Fruit fly (Drosophila melanogaster) whole organism, embryonic: ENCODE measurements around the gene CCAP.

Source experiments
- Aef1 ChIP-seq: fragments of 200-800 bp; sonication (Bioruptor generic); IDR thresholded peaks from 3 replicates; pipeline ENCODE4 v1.3.6; 2022; ENCODE audit warnings: missing biosample characterization, missing genetic modification characterization
- BtbVII ChIP-seq: fragments of 200-800 bp; sonication (Bioruptor generic); optimal IDR thresholded peaks from 3 replicates; lab custom pipeline; 2017; ENCODE audit warnings: missing biosample characterization, mild to moderate bottlenecking, missing genetic modification characterization
- CG10209 ChIP-seq: fragments of 200-800 bp; sonication (Bioruptor generic); optimal IDR thresholded peaks from 3 replicates; lab custom pipeline; 2017; ENCODE audit warnings: missing biosample characterization, mild to moderate bottlenecking, missing genetic modification characterization, missing genetic modification reagents
- CG10959 ChIP-seq: fragments of 200-800 bp; sonication (Bioruptor generic); IDR thresholded peaks from 2 replicates; pipeline ENCODE4 v1.3.6; 2022; ENCODE audit warnings: missing biosample characterization, missing genetic modification characterization
- CG13775 ChIP-seq: fragments of 200-800 bp; sonication (Bioruptor generic); optimal IDR thresholded peaks from 3 replicates; lab custom pipeline; 2017; ENCODE audit warnings: missing biosample characterization, mild to moderate bottlenecking, missing genetic modification characterization
- CG14667 ChIP-seq: fragments of 200-800 bp; sonication (Bioruptor generic); IDR thresholded peaks from 2 replicates; pipeline ENCODE4 v1.3.6; 2022; ENCODE audit warnings: missing biosample characterization, missing genetic modification characterization
- CG1529 ChIP-seq: fragments of 200-800 bp; sonication (Bioruptor generic); optimal IDR thresholded peaks from 3 replicates; lab custom pipeline; 2018; ENCODE audit warnings: missing biosample characterization, missing genetic modification characterization
- CG16779 ChIP-seq: fragments of 200-800 bp; sonication (Bioruptor generic); IDR thresholded peaks from 2 replicates; pipeline ENCODE4 v1.3.6; 2022; ENCODE audit warnings: missing biosample characterization, missing genetic modification characterization
- CG16863 ChIP-seq: fragments of 200-800 bp; sonication (Bioruptor generic); optimal IDR thresholded peaks from 3 replicates; lab custom pipeline; 2016; ENCODE audit warnings: missing biosample characterization, missing genetic modification characterization
- CG17328 ChIP-seq: fragments of 200-800 bp; sonication (Bioruptor generic); IDR thresholded peaks from 2 replicates; pipeline ENCODE4 v1.3.6; 2022; ENCODE audit warnings: missing biosample characterization, missing genetic modification characterization
- CG17385 ChIP-seq: fragments of 200-800 bp; sonication (Bioruptor generic); optimal IDR thresholded peaks from 3 replicates; lab custom pipeline; 2018; ENCODE audit warnings: missing biosample characterization, mild to moderate bottlenecking, missing genetic modification characterization
- CG17912 ChIP-seq: fragments of 200-800 bp; sonication (Bioruptor generic); optimal IDR thresholded peaks from 2 replicates; lab custom pipeline; 2018; ENCODE audit warnings: missing biosample characterization, mild to moderate bottlenecking, missing genetic modification characterization
- CG2120 ChIP-seq: fragments of 200-800 bp; sonication (Bioruptor generic); optimal IDR thresholded peaks from 3 replicates; lab custom pipeline; 2016; ENCODE audit warnings: missing biosample characterization, missing genetic modification characterization
- CG31224 ChIP-seq: fragments of 200-800 bp; sonication (Bioruptor generic); IDR thresholded peaks from 2 replicates; pipeline ENCODE4 v1.3.6; 2022; ENCODE audit warnings: missing biosample characterization, missing genetic modification characterization
- CG3838 ChIP-seq: fragments of 200-800 bp; sonication (Bioruptor generic); optimal IDR thresholded peaks from 3 replicates; lab custom pipeline; 2016; ENCODE audit warnings: missing biosample characterization, missing genetic modification characterization
- CG5245 ChIP-seq: fragments of 200-800 bp; sonication (Bioruptor generic); optimal IDR thresholded peaks from 3 replicates; lab custom pipeline; 2016; ENCODE audit warnings: missing biosample characterization, missing genetic modification characterization
- CG6854 ChIP-seq: fragments of 200-800 bp; sonication (Bioruptor generic); optimal IDR thresholded peaks from 3 replicates; lab custom pipeline; 2017; ENCODE audit warnings: missing biosample characterization, mild to moderate bottlenecking, missing genetic modification characterization
- CG8290 ChIP-seq, 3 experiments: fragments of 200-800 bp; sonication (Bioruptor generic); optimal IDR thresholded peaks; 2 replicates each; lab custom pipeline; 2016 to 2019; ENCODE audit warnings: missing biosample characterization in 3 of 3, missing genetic modification characterization in 3 of 3, mild to moderate bottlenecking in 2 of 3, moderate library complexity in 1 of 3
- CG8359 ChIP-seq: fragments of 200-800 bp; sonication (Bioruptor generic); optimal IDR thresholded peaks from 2 replicates; lab custom pipeline; 2017; ENCODE audit warnings: missing biosample characterization, mild to moderate bottlenecking, missing genetic modification characterization, borderline replicate concordance
- CG9797 ChIP-seq: fragments of 200-800 bp; sonication (Bioruptor generic); optimal IDR thresholded peaks from 3 replicates; lab custom pipeline; 2018; ENCODE audit warnings: missing biosample characterization, mild to moderate bottlenecking, missing genetic modification characterization
- CG9817 ChIP-seq: fragments of 200-800 bp; sonication (Bioruptor generic); optimal IDR thresholded peaks from 2 replicates; lab custom pipeline; 2018; ENCODE audit warnings: missing biosample characterization, mild to moderate bottlenecking, missing genetic modification characterization, moderate library complexity
- CoRest ChIP-seq: fragments of 200-800 bp; sonication (Bioruptor generic); optimal IDR thresholded peaks from 3 replicates; lab custom pipeline; 2018; ENCODE audit warnings: missing biosample characterization, mild to moderate bottlenecking, missing genetic modification characterization, moderate library complexity
- Dek ChIP-seq: fragments of 200-800 bp; sonication (Bioruptor generic); optimal IDR thresholded peaks from 3 replicates; lab custom pipeline; 2019; ENCODE audit warnings: missing biosample characterization, mild to moderate bottlenecking, missing genetic modification characterization, moderate library complexity
- Dip3 ChIP-seq: fragments of 200-800 bp; sonication (Bioruptor generic); optimal IDR thresholded peaks from 3 replicates; lab custom pipeline; 2016; ENCODE audit warnings: missing biosample characterization, missing genetic modification characterization
- HLH54F ChIP-seq: fragments of 200-800 bp; sonication (Bioruptor generic); optimal IDR thresholded peaks from 3 replicates; lab custom pipeline; 2016; ENCODE audit warnings: missing biosample characterization, missing genetic modification characterization
- Hmr ChIP-seq: fragments of 200-800 bp; sonication (Bioruptor generic); optimal IDR thresholded peaks from 3 replicates; lab custom pipeline; 2017; ENCODE audit warnings: mild to moderate bottlenecking, missing biosample characterization, missing genetic modification reagents, missing genetic modification characterization
- Hr51 ChIP-seq, 2 experiments: fragments of 200-800 bp; sonication (Bioruptor generic); optimal IDR thresholded peaks; 2 replicates in 1 of 2; 3 replicates in 1 of 2; lab custom pipeline; 2016 to 2018; ENCODE audit warnings: missing biosample characterization in 2 of 2, missing genetic modification characterization in 2 of 2, mild to moderate bottlenecking in 1 of 2, moderate library complexity in 1 of 2
- Lpt ChIP-seq: fragments of >200 bp; optimal IDR thresholded peaks from 2 replicates; lab custom pipeline; 2018; ENCODE audit warnings: missing biosample characterization, missing genetic modification characterization
- Rx ChIP-seq: fragments of 200-800 bp; sonication (Bioruptor generic); IDR thresholded peaks from 2 replicates; pipeline ENCODE4 v1.3.6; 2022; ENCODE audit warnings: missing biosample characterization, missing genetic modification characterization
- Vsx1 ChIP-seq: fragments of 200-800 bp; sonication (Bioruptor generic); optimal IDR thresholded peaks from 2 replicates; lab custom pipeline; 2017; ENCODE audit warnings: missing biosample characterization, mild to moderate bottlenecking, missing genetic modification characterization, missing genetic modification reagents
- ase ChIP-seq: fragments of 200-800 bp; sonication (Bioruptor generic); IDR thresholded peaks from 3 replicates; pipeline ENCODE4 v1.3.6; 2022; ENCODE audit warnings: missing biosample characterization, missing genetic modification characterization
- cato ChIP-seq: fragments of 200-800 bp; sonication (Bioruptor generic); optimal IDR thresholded peaks from 2 replicates; lab custom pipeline; 2016; ENCODE audit warnings: missing biosample characterization, missing genetic modification characterization, borderline replicate concordance
- en ChIP-seq: fragments of 200-800 bp; sonication (Bioruptor generic); optimal IDR thresholded peaks from 2 replicates; lab custom pipeline; 2016; ENCODE audit warnings: missing biosample characterization, missing genetic modification characterization
- eve ChIP-seq, 2 experiments: fragments of >200 bp; optimal IDR thresholded peaks; 2 replicates each; lab custom pipeline; 2017; ENCODE audit warnings: missing biosample characterization in 2 of 2, missing genetic modification characterization in 2 of 2
- exex ChIP-seq: fragments of 200-800 bp; sonication (Bioruptor generic); optimal IDR thresholded peaks from 4 replicates; lab custom pipeline; 2018; ENCODE audit warnings: missing biosample characterization, mild to moderate bottlenecking, missing genetic modification characterization, moderate library complexity
- gsb-n ChIP-seq: fragments of 200-800 bp; sonication (Bioruptor generic); optimal IDR thresholded peaks from 3 replicates; lab custom pipeline; 2018; ENCODE audit warnings: missing biosample characterization, mild to moderate bottlenecking, missing genetic modification characterization
- hb ChIP-seq: fragments of 200-800 bp; sonication (Bioruptor generic); IDR thresholded peaks from 3 replicates; pipeline ENCODE4 v1.3.6; 2022; ENCODE audit warnings: missing biosample characterization, missing genetic modification characterization; ENCODE audit not compliant: partially characterized antibody
- her ChIP-seq: fragments of 200-800 bp; sonication (Bioruptor generic); optimal IDR thresholded peaks from 2 replicates; lab custom pipeline; 2016; ENCODE audit warnings: missing biosample characterization, missing genetic modification characterization
- mam ChIP-seq: fragments of 200-800 bp; sonication (Bioruptor generic); optimal IDR thresholded peaks from 3 replicates; lab custom pipeline; 2016; ENCODE audit warnings: missing biosample characterization, missing genetic modification characterization
- org-1 ChIP-seq: fragments of 200-800 bp; sonication (Bioruptor generic); optimal IDR thresholded peaks from 2 replicates; lab custom pipeline; 2017; ENCODE audit warnings: missing biosample characterization, missing genetic modification characterization
- pita ChIP-seq: fragments of 200-800 bp; sonication (Bioruptor generic); optimal IDR thresholded peaks from 2 replicates; lab custom pipeline; 2017; ENCODE audit warnings: missing biosample characterization, mild to moderate bottlenecking, missing genetic modification characterization
- pum ChIP-seq: fragments of 200-800 bp; sonication (Bioruptor generic); optimal IDR thresholded peaks from 2 replicates; lab custom pipeline; 2016; ENCODE audit warnings: missing biosample characterization, missing genetic modification characterization
- row ChIP-seq: fragments of 200-800 bp; sonication (Bioruptor generic); IDR thresholded peaks from 3 replicates; pipeline ENCODE4 v1.3.6; 2022; ENCODE audit warnings: missing biosample characterization, missing genetic modification characterization
- scrt ChIP-seq: fragments of 200-800 bp; sonication (Bioruptor generic); optimal IDR thresholded peaks from 2 replicates; lab custom pipeline; 2018; ENCODE audit warnings: missing biosample characterization, mild to moderate bottlenecking, missing genetic modification characterization, moderate library complexity
- sim ChIP-seq: fragments of 200-800 bp; sonication (Bioruptor generic); IDR thresholded peaks from 2 replicates; pipeline ENCODE4 v1.3.6; 2022; ENCODE audit warnings: missing biosample characterization, missing genetic modification characterization
- slp2 ChIP-seq: fragments of 200-800 bp; sonication (Bioruptor generic); optimal IDR thresholded peaks from 2 replicates; lab custom pipeline; 2016; ENCODE audit warnings: missing biosample characterization, missing genetic modification characterization
- so ChIP-seq: fragments of 200-800 bp; sonication (Bioruptor generic); IDR thresholded peaks from 3 replicates; pipeline ENCODE4 v1.3.6; 2022; ENCODE audit warnings: missing biosample characterization, missing genetic modification characterization
- ssp ChIP-seq: fragments of 200-800 bp; sonication (Bioruptor generic); IDR thresholded peaks from 2 replicates; pipeline ENCODE4 v1.3.6; 2022; ENCODE audit warnings: missing biosample characterization, missing genetic modification characterization
- tup ChIP-seq: fragments of 200-800 bp; sonication (Bioruptor generic); optimal IDR thresholded peaks from 2 replicates; lab custom pipeline; 2016; ENCODE audit warnings: missing biosample characterization, mild to moderate bottlenecking, missing genetic modification characterization, moderate library complexity
- unpg ChIP-seq: fragments of 200-800 bp; sonication (Bioruptor generic); optimal IDR thresholded peaks from 3 replicates; lab custom pipeline; 2018; ENCODE audit warnings: missing biosample characterization, mild to moderate bottlenecking, missing genetic modification characterization, moderate library complexity

Gene CCAP

DNA sequence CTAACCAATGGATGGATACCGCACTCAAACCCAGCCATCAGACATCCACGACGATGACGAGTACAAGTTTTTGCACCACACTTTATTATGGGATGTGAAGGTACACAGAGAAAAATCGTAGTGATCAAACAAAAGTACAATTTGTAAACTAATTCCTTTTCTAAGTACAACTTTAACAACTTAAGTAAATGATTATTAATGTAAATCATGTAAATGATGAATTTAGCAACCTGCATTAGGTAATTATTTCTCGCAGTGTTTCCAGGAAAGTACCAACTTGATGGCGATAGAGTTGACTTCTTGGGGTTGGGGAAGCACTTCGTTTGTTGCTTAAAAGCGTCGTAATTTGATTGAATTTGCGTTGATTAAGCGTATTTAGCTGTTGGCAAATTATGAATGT, 38.8 kb downstream of the CCAP start (continued):
- TF ChIP-seq org-1 (GFP tag; lab: Kevin White, UChicago): peak; percentile 58
- TF ChIP-seq CG8359 (GFP tag; lab: Kevin White, UChicago): peak; percentile 1
- TF ChIP-seq cato (GFP tag; lab: Kevin White, UChicago): peak; percentile 40
- TF ChIP-seq CG14667 (GFP tag; lab: Robert Waterston, UW): 0 out of 2 replicates have a peak, but pooled peaks have one; percentile 13
- TF ChIP-seq tup (GFP tag; lab: Kevin White, UChicago): peak; percentile 47
- TF ChIP-seq Rx: no peak
- TF ChIP-seq ssp (GFP tag; lab: Robert Waterston, UW): peak; percentile 39
- TF ChIP-seq CG31224 (GFP tag; lab: Robert Waterston, UW): peak; percentile 40; the same call in 1 of the 2 replicates
- TF ChIP-seq CG2120: peak; percentile 81
- TF ChIP-seq gsb-n: peak; percentile 31
- peak; percentile 51 for TF ChIP-seq scrt
- TF ChIP-seq CG9817 (tag; lab: Kevin White, UChicago): peak; percentile 70
- TF ChIP-seq CG9797 (GFP tag; lab: Kevin White, UChicago): no peak
- peak; percentile 69 for TF ChIP-seq CoRest
- no peak for TF ChIP-seq Lpt (GFP tag; lab: Kevin White, UChicago)
- TF ChIP-seq ase (GFP tag; lab: Robert Waterston, UW): no peak; the same call in 2 of the 3 replicates
- TF ChIP-seq CG8290 (GFP tag; optimal IDR thresholded peaks at IDR 0.05; lab: Kevin White, UChicago): no peak
- TF ChIP-seq CG8290 (tag; optimal IDR thresholded peaks at IDR 0.05; lab: Kevin White, UChicago): peak in 1 of 2 experiments; percentile 91
- peak; percentile 5 for TF ChIP-seq CG3838 (GFP tag; lab: Kevin White, UChicago)
- no peak for TF ChIP-seq CG16779 (GFP tag; lab: Robert Waterston, UW)
- TF ChIP-seq so (GFP tag; lab: Robert Waterston, UW): peak; percentile 80
- peak; percentile 87 for TF ChIP-seq CG17328 (GFP tag; lab: Robert Waterston, UW)
- peak; percentile 85 for TF ChIP-seq row (GFP tag; lab: Robert Waterston, UW)
- TF ChIP-seq slp2 (GFP tag; lab: Kevin White, UChicago): peak; percentile 20
- peak; percentile 77 for TF ChIP-seq unpg
- peak; percentile 53 for TF ChIP-seq CG16863 (GFP tag; lab: Kevin White, UChicago)
- peak; percentile 7 for TF ChIP-seq en (GFP tag; lab: Kevin White, UChicago)
- peak; percentile 42 for TF ChIP-seq CG1529 (GFP tag; lab: Kevin White, UChicago)
- peak; percentile 53 for TF ChIP-seq CG13775
- peak; percentile 40 for TF ChIP-seq CG10959
- TF ChIP-seq eve (GFP tag; optimal IDR thresholded peaks at IDR 0.05; lab: Kevin White, UChicago): peak in 1 of 2 experiments; percentile 77
- peak; percentile 35 for TF ChIP-seq her (GFP tag; lab: Kevin White, UChicago)
- TF ChIP-seq CG17912: no peak
- TF ChIP-seq CG17385 (GFP tag; lab: Kevin White, UChicago): peak; percentile 62
- TF ChIP-seq Dek: peak; percentile 50
- TF ChIP-seq Hr51 (GFP tag; optimal IDR thresholded peaks at IDR 0.05; lab: Kevin White, UChicago): peak; percentile 56 to 73
- TF ChIP-seq exex (tag; lab: Kevin White, UChicago): peak; percentile 23
- TF ChIP-seq HLH54F (GFP tag; lab: Kevin White, UChicago): peak; percentile 46
- TF ChIP-seq pita (GFP tag; lab: Kevin White, UChicago): no peak
- TF ChIP-seq Vsx1: peak; percentile 8
- peak; percentile 67 for TF ChIP-seq CG10209 (GFP tag; lab: Kevin White, UChicago)
- peak; percentile 29; the same call in 1 of the 2 replicates for TF ChIP-seq sim (GFP tag; lab: Robert Waterston, UW)
- TF ChIP-seq BtbVII (GFP tag; lab: Kevin White, UChicago): peak; percentile 55
- TF ChIP-seq Aef1: peak; percentile 41; the same call in 1 of the 3 replicates
- peak; percentile 69 for TF ChIP-seq Hmr (GFP tag; lab: Kevin White, UChicago)
- peak; percentile 12 for TF ChIP-seq pum
- TF ChIP-seq CG6854: peak; percentile 50
- no peak for TF ChIP-seq hb (GFP tag; lab: Robert Waterston, UW)
- peak; percentile 79 for TF ChIP-seq Dip3 (GFP tag; lab: Kevin White, UChicago)
- peak; percentile 33 for TF ChIP-seq mam
- peak; percentile 26 for TF ChIP-seq CG5245 (GFP tag; lab: Kevin White, UChicago)
